Fruit fly (Drosophila melanogaster): ENCODE data around the gene tal-AA.
A peak's percentile ranks its signal among the peaks of the same experiment; 100 is the strongest.

The tal-AA gene

DNA sequence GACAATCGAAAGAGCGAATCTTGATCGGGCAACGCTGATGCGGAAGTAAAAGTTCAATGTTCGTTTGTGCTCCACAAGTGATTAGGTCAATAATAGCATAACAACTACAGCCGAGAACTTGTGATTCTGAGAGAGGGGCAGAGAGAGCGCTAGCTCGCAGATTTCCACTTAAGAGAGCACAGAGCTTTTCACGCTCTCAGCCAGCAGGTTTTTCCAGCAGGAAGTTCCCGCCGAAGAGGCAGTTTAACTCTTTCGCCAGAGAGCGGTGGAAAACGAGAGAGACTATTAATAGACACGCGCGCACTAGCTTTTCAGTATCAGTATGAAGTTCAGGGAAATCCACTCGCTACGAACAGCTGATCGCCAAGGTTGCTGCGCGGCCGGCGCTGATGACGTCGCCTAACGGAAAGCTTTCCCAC, 2.1 kb downstream of the tal-AA start (continued):
- peak; percentile 42; the same call in 1 of the 2 replicates for TF ChIP-seq CG32532 (GFP tag; IDR thresholded peaks at IDR 0.05)
- TF ChIP-seq grau (tag; optimal IDR thresholded peaks at IDR 0.05), result no peak
- TF ChIP-seq Elba2 (GFP tag; optimal IDR thresholded peaks at IDR 0.05), result no peak
- TF ChIP-seq CG3163 (GFP tag; optimal IDR thresholded peaks at IDR 0.05), result peak; percentile 90
- TF ChIP-seq zfh1 (GFP tag; IDR thresholded peaks at IDR 0.05), result 0 out of 3 replicates have a peak, but pooled peaks have one; percentile 29

dm6 chr3R:13815566-13816374, 2.9 kb downstream of the tal-AA start:
- no peak for TF ChIP-seq crp (GFP tag; optimal IDR thresholded peaks at IDR 0.05)
- no peak for TF ChIP-seq HLH3B (GFP tag; IDR thresholded peaks at IDR 0.05)
- no peak for TF ChIP-seq CG15269 (tag; optimal IDR thresholded peaks at IDR 0.05)
- TF ChIP-seq row (GFP tag; IDR thresholded peaks at IDR 0.05), result 0 out of 3 replicates have a peak, but pooled peaks have one; percentile 15
- no peak for TF ChIP-seq Nf-YA (GFP tag; IDR thresholded peaks at IDR 0.05)
- TF ChIP-seq CG17829 (tag; optimal IDR thresholded peaks at IDR 0.05), result no peak
- TF ChIP-seq CG14965 (GFP tag; optimal IDR thresholded peaks at IDR 0.05; ENCODE audit: borderline replicate concordance), result no peak
- no peak for TF ChIP-seq Max (GFP tag; optimal IDR thresholded peaks at IDR 0.05)
- no peak for TF ChIP-seq CG30431 (GFP tag; optimal IDR thresholded peaks at IDR 0.05)
- peak; percentile 12 for TF ChIP-seq CG30403 (GFP tag; optimal IDR thresholded peaks at IDR 0.05)
- TF ChIP-seq ewg (GFP tag; optimal IDR thresholded peaks at IDR 0.05), result peak; percentile 16
- TF ChIP-seq nmo (GFP tag; optimal IDR thresholded peaks at IDR 0.05), result peak; percentile 29
- no peak for TF ChIP-seq CG13624 (GFP tag; optimal IDR thresholded peaks at IDR 0.05)
- no peak for TF ChIP-seq CG7372 (GFP tag; IDR thresholded peaks at IDR 0.05)
- TF ChIP-seq caup (GFP tag; optimal IDR thresholded peaks at IDR 0.05; ENCODE audit: severe bottlenecking), result no peak
- peak; percentile 1 for TF ChIP-seq CG18262 (tag; optimal IDR thresholded peaks at IDR 0.05)
- no peak for TF ChIP-seq sc (optimal IDR thresholded peaks at IDR 0.05)
- TF ChIP-seq sc (GFP tag; optimal IDR thresholded peaks at IDR 0.05), result peak; percentile 22
- TF ChIP-seq Lhr (GFP tag; optimal IDR thresholded peaks at IDR 0.05), result peak; percentile 13
- TF ChIP-seq Ssrp (tag; optimal IDR thresholded peaks at IDR 0.05), result peak; percentile 23
- TF ChIP-seq Blimp-1 (GFP tag; optimal IDR thresholded peaks at IDR 0.05), result peak; percentile 96
- TF ChIP-seq HLH54F (GFP tag; optimal IDR thresholded peaks at IDR 0.05), result no peak
- TF ChIP-seq CG7786 (GFP tag; optimal IDR thresholded peaks at IDR 0.05), result no peak
- no peak for TF ChIP-seq Trl (optimal IDR thresholded peaks at IDR 0.05)
- TF ChIP-seq Trl (GFP tag; optimal IDR thresholded peaks at IDR 0.05), result no peak
- TF ChIP-seq Drgx (GFP tag; IDR thresholded peaks at IDR 0.05), result no peak
- TF ChIP-seq eve (GFP tag; optimal IDR thresholded peaks at IDR 0.05), result peak in 1 of 2 experiments; percentile 51
- no peak for TF ChIP-seq CG9609 (GFP tag; optimal IDR thresholded peaks at IDR 0.05)
- TF ChIP-seq MBD-R2 (GFP tag; IDR thresholded peaks at IDR 0.05), result no peak
- TF ChIP-seq gce (GFP tag; IDR thresholded peaks at IDR 0.05), result no peak
- TF ChIP-seq Scr (GFP tag; IDR thresholded peaks at IDR 0.05; ENCODE audit: partially characterized antibody), result no peak
- no peak for TF ChIP-seq twi (tag; optimal IDR thresholded peaks at IDR 0.05)
- no peak for TF ChIP-seq HLHmδ (GFP tag; optimal IDR thresholded peaks at IDR 0.05)
- no peak for TF ChIP-seq sob (GFP tag; IDR thresholded peaks at IDR 0.05)
- TF ChIP-seq GATAe (GFP tag; conservative IDR thresholded peaks at IDR 0.05), result no peak
- no peak for TF ChIP-seq vfl (GFP tag; optimal IDR thresholded peaks at IDR 0.05)
- TF ChIP-seq gem (tag; optimal IDR thresholded peaks at IDR 0.05), result peak; percentile 32
- peak; percentile 16; the same call in 1 of the 2 replicates for TF ChIP-seq vvl (GFP tag; IDR thresholded peaks at IDR 0.05)
- no peak for TF ChIP-seq grn (GFP tag; optimal IDR thresholded peaks at IDR 0.05)
- TF ChIP-seq H2.0 (GFP tag; IDR thresholded peaks at IDR 0.05), result no peak
- no peak for TF ChIP-seq Side (GFP tag; optimal IDR thresholded peaks at IDR 0.05)
- peak; percentile 16 for TF ChIP-seq oc (tag; optimal IDR thresholded peaks at IDR 0.05)
- no peak for TF ChIP-seq Nf-YB (GFP tag; optimal IDR thresholded peaks at IDR 0.05)
- no peak for TF ChIP-seq CG2202 (tag; optimal IDR thresholded peaks at IDR 0.05)
